Worm (Caenorhabditis elegans) whole organism, late embryonic: ENCODE measurements around the gene R10H10.7.

Experiments used
- F13H6.1 ChIP-seq: sonication (generic microtip); optimal IDR thresholded peaks from 2 replicates; lab custom pipeline; 2016; ENCODE audit warnings: missing genetic modification characterization, missing compliant biosample characterization
- K02D7.2 ChIP-seq: sonication (generic microtip); optimal IDR thresholded peaks from 2 replicates; lab custom pipeline; 2017; ENCODE audit warnings: mild to moderate bottlenecking, missing genetic modification characterization, missing compliant biosample characterization
- ama-1 ChIP-seq: fragments of 150-350 bp; optimal IDR thresholded peaks from 2 replicates; lab custom pipeline; 2014
- ceh-9 ChIP-seq: sonication (generic microtip); optimal IDR thresholded peaks from 2 replicates; lab custom pipeline; 2016; ENCODE audit warnings: mild to moderate bottlenecking, missing genetic modification characterization, inconsistent platforms, missing compliant biosample characterization
- ets-4 ChIP-seq: sonication (generic microtip); optimal IDR thresholded peaks from 2 replicates; lab custom pipeline; 2016; ENCODE audit warnings: missing genetic modification characterization, missing compliant biosample characterization
- fax-1 ChIP-seq: sonication (generic microtip); optimal IDR thresholded peaks from 2 replicates; lab custom pipeline; 2016; ENCODE audit warnings: missing genotype, missing genetic modification characterization, missing compliant biosample characterization
- hlh-13 ChIP-seq: fragments of 200-800 bp; sonication (Bioruptor generic); optimal IDR thresholded peaks from 2 replicates; lab custom pipeline; 2018; ENCODE audit warnings: mild to moderate bottlenecking, missing genetic modification characterization, missing compliant biosample characterization
- hlh-6 ChIP-seq: sonication (generic microtip); optimal IDR thresholded peaks from 2 replicates; lab custom pipeline; 2016; ENCODE audit warnings: missing genotype, missing genetic modification characterization, missing compliant biosample characterization
- mec-3 ChIP-seq: sonication (generic microtip); optimal IDR thresholded peaks from 2 replicates; lab custom pipeline; 2016; ENCODE audit warnings: borderline replicate concordance, missing genetic modification characterization, missing compliant biosample characterization
- nhr-11 ChIP-seq: fragments of 150-350 bp; optimal IDR thresholded peaks from 2 replicates; lab custom pipeline; 2014; ENCODE audit warnings: missing biosample characterization, missing genetic modification characterization
- pha-4 ChIP-seq: fragments of 150-350 bp; optimal IDR thresholded peaks from 2 replicates; lab custom pipeline; 2018; ENCODE audit warnings: missing biosample characterization, missing genetic modification reagents, missing genetic modification characterization
- ref-2 ChIP-seq: sonication (generic microtip); optimal IDR thresholded peaks from 2 replicates; lab custom pipeline; 2016; ENCODE audit warnings: missing genetic modification characterization, missing compliant biosample characterization
- sdc-2 ChIP-seq: sonication (generic microtip); optimal IDR thresholded peaks from 2 replicates; lab custom pipeline; 2016; ENCODE audit warnings: missing genotype, missing genetic modification characterization, missing compliant biosample characterization
- sox-4 ChIP-seq: sonication (generic microtip); optimal IDR thresholded peaks from 2 replicates; lab custom pipeline; 2017; ENCODE audit warnings: mild to moderate bottlenecking, missing genetic modification characterization, inconsistent platforms, missing compliant biosample characterization

DNA sequence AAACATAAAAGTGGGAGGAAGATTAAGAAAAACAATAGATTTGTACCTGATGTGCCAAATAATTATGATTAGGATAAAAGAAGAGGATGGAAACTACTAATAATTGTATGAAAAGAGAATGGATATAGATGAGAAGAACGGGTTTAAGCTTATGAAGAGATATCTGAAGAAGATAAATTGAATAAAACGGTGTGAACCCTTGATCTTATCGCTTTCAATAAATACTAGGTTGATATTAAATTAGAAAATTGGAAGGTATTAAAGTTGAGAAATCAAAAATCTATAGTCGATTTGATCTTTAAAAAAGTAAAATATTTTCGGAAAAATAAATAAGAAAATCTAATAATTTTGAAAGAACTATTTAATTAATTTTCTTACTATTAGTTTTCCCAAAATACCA, 36.1 kb upstream of the R10H10.7 start, which contains the start of gene F13B12.4:
- no peak for TF ChIP-seq pha-4 (tag; lab: Kevin White, UChicago)
- TF ChIP-seq K02D7.2, result no peak
- no peak for TF ChIP-seq sox-4 (tag; lab: Kevin White, UChicago)
- no peak for TF ChIP-seq hlh-6 (tag; lab: Kevin White, UChicago)
- no peak for TF ChIP-seq ceh-9 (tag; lab: Kevin White, UChicago)
- no peak for TF ChIP-seq fax-1 (tag; lab: Kevin White, UChicago)
- TF ChIP-seq nhr-11, result no peak
- no peak for TF ChIP-seq mec-3
- TF ChIP-seq ama-1, result no peak
- TF ChIP-seq ref-2 (tag; lab: Kevin White, UChicago), result no peak
- TF ChIP-seq sdc-2 (tag; lab: Kevin White, UChicago), result no peak
- no peak for TF ChIP-seq hlh-13 (GFP tag; lab: Kevin White, UChicago)
- TF ChIP-seq F13H6.1 (tag; lab: Kevin White, UChicago), result no peak
- TF ChIP-seq ets-4 (tag; lab: Kevin White, UChicago), result no peak
